Worm (Caenorhabditis elegans): ENCODE measurements around the gene T19D7.6.

ce11 chrX:651616-652015 is 19.0 kb downstream of the T19D7.6 start:
- TF ChIP-seq nhr-237 (tag; optimal IDR thresholded peaks at IDR 0.05): no peak
- TF ChIP-seq ces-1 (GFP tag; optimal IDR thresholded peaks at IDR 0.05): no peak
- no peak for TF ChIP-seq pha-4 (tag; optimal IDR thresholded peaks at IDR 0.05)
- TF ChIP-seq ham-2 (GFP tag; optimal IDR thresholded peaks at IDR 0.05): no peak

Measured in whole organism, mixed stage, embryonic.